Fruit fly (Drosophila melanogaster) whole organism, embryonic: ENCODE measurements around the gene toe.
A peak's percentile ranks its signal among the peaks of the same experiment; 100 is the strongest.

Experiments
- ATbp ChIP-seq: fragments of 200-800 bp; sonication (Bioruptor generic); optimal IDR thresholded peaks from 2 replicates; lab custom pipeline; 2017; ENCODE audit warnings: missing biosample characterization, mild to moderate bottlenecking, missing genetic modification characterization, missing genetic modification reagents
- Aef1 ChIP-seq: fragments of 200-800 bp; sonication (Bioruptor generic); IDR thresholded peaks from 3 replicates; pipeline ENCODE4 v1.3.6; 2022; ENCODE audit warnings: missing biosample characterization, missing genetic modification characterization
- CG1024 ChIP-seq: fragments of 200-800 bp; sonication (Bioruptor generic); IDR thresholded peaks from 2 replicates; pipeline ENCODE4 v1.3.6; 2022; ENCODE audit warnings: missing biosample characterization, missing genetic modification characterization
- CG10274 ChIP-seq: fragments of 200-800 bp; sonication (Bioruptor generic); optimal IDR thresholded peaks from 3 replicates; lab custom pipeline; 2017; ENCODE audit warnings: missing biosample characterization, mild to moderate bottlenecking, missing genetic modification characterization
- CG10565 ChIP-seq: fragments of 200-800 bp; sonication (Bioruptor generic); optimal IDR thresholded peaks from 3 replicates; lab custom pipeline; 2016; ENCODE audit warnings: missing biosample characterization, mild to moderate bottlenecking, missing genetic modification characterization
- CG11723 ChIP-seq: fragments of 200-800 bp; sonication (Bioruptor generic); optimal IDR thresholded peaks from 2 replicates; lab custom pipeline; 2017; ENCODE audit warnings: missing biosample characterization, mild to moderate bottlenecking, missing genetic modification characterization
- CG12155 ChIP-seq: fragments of 200-800 bp; sonication (Bioruptor generic); optimal IDR thresholded peaks from 3 replicates; lab custom pipeline; 2016; ENCODE audit warnings: missing biosample characterization, missing genetic modification characterization
- CG13296 ChIP-seq: fragments of 200-800 bp; sonication (Bioruptor generic); optimal IDR thresholded peaks from 3 replicates; lab custom pipeline; 2018; ENCODE audit warnings: missing biosample characterization, mild to moderate bottlenecking, missing genetic modification characterization
- CG13424 ChIP-seq: fragments of 200-800 bp; sonication (Bioruptor generic); optimal IDR thresholded peaks from 2 replicates; lab custom pipeline; 2019; ENCODE audit warnings: missing biosample characterization, mild to moderate bottlenecking, missing genetic modification characterization, moderate library complexity
- CG15269 ChIP-seq: fragments of 200-800 bp; sonication (Bioruptor generic); optimal IDR thresholded peaks from 2 replicates; lab custom pipeline; 2018; ENCODE audit warnings: missing biosample characterization, mild to moderate bottlenecking, missing genetic modification characterization, moderate library complexity
- CG16815 ChIP-seq: fragments of 200-800 bp; sonication (Bioruptor generic); optimal IDR thresholded peaks from 3 replicates; lab custom pipeline; 2017; ENCODE audit warnings: missing biosample characterization, mild to moderate bottlenecking, missing genetic modification characterization
- CG17802 ChIP-seq: fragments of 200-800 bp; sonication (Bioruptor generic); optimal IDR thresholded peaks from 2 replicates; lab custom pipeline; 2018; ENCODE audit warnings: missing biosample characterization, mild to moderate bottlenecking, missing genetic modification characterization, moderate library complexity
- CG31441 ChIP-seq: fragments of 200-800 bp; sonication (Bioruptor generic); IDR thresholded peaks from 2 replicates; pipeline ENCODE4 v1.3.6; 2022; ENCODE audit warnings: missing biosample characterization, missing genetic modification characterization
- CG32772 ChIP-seq: fragments of 200-800 bp; sonication (Bioruptor generic); IDR thresholded peaks from 2 replicates; pipeline ENCODE4 v1.3.6; 2022; ENCODE audit warnings: missing biosample characterization, missing genetic modification characterization
- CG3281 ChIP-seq: fragments of 200-800 bp; sonication (Bioruptor generic); optimal IDR thresholded peaks from 3 replicates; lab custom pipeline; 2017; ENCODE audit warnings: missing biosample characterization, mild to moderate bottlenecking, missing genetic modification characterization
- CG4360 ChIP-seq: fragments of 200-800 bp; sonication (Bioruptor generic); IDR thresholded peaks from 2 replicates; pipeline ENCODE4 v1.3.6; 2022; ENCODE audit warnings: missing biosample characterization, missing genetic modification characterization
- CG4404 ChIP-seq: fragments of 200-800 bp; sonication (Bioruptor generic); IDR thresholded peaks from 2 replicates; pipeline ENCODE4 v1.3.6; 2022; ENCODE audit warnings: missing biosample characterization, missing genetic modification characterization
- CG4707 ChIP-seq: fragments of 200-800 bp; sonication (Bioruptor generic); optimal IDR thresholded peaks from 2 replicates; lab custom pipeline; 2018; ENCODE audit warnings: missing biosample characterization, mild to moderate bottlenecking, missing genetic modification characterization, moderate library complexity
- CG7556 ChIP-seq: fragments of 200-800 bp; sonication (Bioruptor generic); optimal IDR thresholded peaks from 2 replicates; lab custom pipeline; 2017; ENCODE audit warnings: missing biosample characterization, mild to moderate bottlenecking, missing genetic modification characterization
- CG7839 ChIP-seq: fragments of 200-800 bp; sonication (Bioruptor generic); optimal IDR thresholded peaks from 3 replicates; lab custom pipeline; 2018; ENCODE audit warnings: missing biosample characterization, mild to moderate bottlenecking, missing genetic modification characterization, moderate library complexity
- CG7987 ChIP-seq: fragments of 200-800 bp; sonication (Bioruptor generic); optimal IDR thresholded peaks from 2 replicates; lab custom pipeline; 2018; ENCODE audit warnings: missing biosample characterization, mild to moderate bottlenecking, missing genetic modification characterization, moderate library complexity
- CG9817 ChIP-seq: fragments of 200-800 bp; sonication (Bioruptor generic); optimal IDR thresholded peaks from 2 replicates; lab custom pipeline; 2018; ENCODE audit warnings: missing biosample characterization, mild to moderate bottlenecking, missing genetic modification characterization, moderate library complexity
- Camta ChIP-seq: fragments of 200-800 bp; sonication (Bioruptor generic); optimal IDR thresholded peaks from 2 replicates; lab custom pipeline; 2016; ENCODE audit warnings: missing biosample characterization, missing genetic modification characterization
- CoRest ChIP-seq: fragments of 200-800 bp; sonication (Bioruptor generic); optimal IDR thresholded peaks from 3 replicates; lab custom pipeline; 2018; ENCODE audit warnings: missing biosample characterization, mild to moderate bottlenecking, missing genetic modification characterization, moderate library complexity
- CrebB ChIP-seq: fragments of 200-800 bp; sonication (Bioruptor generic); optimal IDR thresholded peaks from 3 replicates; lab custom pipeline; 2018; ENCODE audit warnings: missing biosample characterization, mild to moderate bottlenecking, missing genetic modification characterization
- Gug ChIP-seq: fragments of 200-800 bp; sonication (Bioruptor generic); IDR thresholded peaks from 4 replicates; pipeline ENCODE4 v1.3.6; 2022; ENCODE audit warnings: missing biosample characterization, missing genetic modification characterization
- Mad ChIP-seq: fragments of 200-800 bp; sonication (Bioruptor generic); optimal IDR thresholded peaks from 2 replicates; lab custom pipeline; 2016; ENCODE audit warnings: missing biosample characterization, missing genetic modification characterization
- Nf-YA ChIP-seq: fragments of 200-800 bp; sonication (Bioruptor generic); IDR thresholded peaks from 2 replicates; pipeline ENCODE4 v1.3.6; 2022; ENCODE audit warnings: missing biosample characterization, missing genetic modification characterization
- Pdp1 ChIP-seq, 2 experiments: fragments of 200-800 bp; sonication (Bioruptor generic); optimal IDR thresholded peaks; 3 replicates each; lab custom pipeline; 2016; ENCODE audit warnings: missing biosample characterization in 2 of 2, missing genetic modification characterization in 2 of 2, mild to moderate bottlenecking in 1 of 2, moderate library complexity in 1 of 2
- Ptx1 ChIP-seq: fragments of 200-800 bp; sonication (Bioruptor generic); IDR thresholded peaks from 2 replicates; pipeline ENCODE4 v1.3.6; 2022; ENCODE audit warnings: missing biosample characterization, missing genetic modification characterization
- Sox100B ChIP-seq: fragments of 200-800 bp; sonication (Bioruptor generic); optimal IDR thresholded peaks from 3 replicates; lab custom pipeline; 2018; ENCODE audit warnings: missing biosample characterization, mild to moderate bottlenecking, missing genetic modification characterization
- az2 ChIP-seq: fragments of 200-800 bp; sonication (Bioruptor generic); optimal IDR thresholded peaks from 3 replicates; lab custom pipeline; 2016; ENCODE audit warnings: missing biosample characterization, missing genetic modification characterization
- bbx ChIP-seq: fragments of 200-800 bp; sonication (Bioruptor generic); IDR thresholded peaks from 2 replicates; pipeline ENCODE4 v1.3.6; 2022; ENCODE audit warnings: missing biosample characterization, missing genetic modification characterization; ENCODE audit not compliant: partially characterized antibody
- ci ChIP-seq: fragments of 200-800 bp; sonication (Bioruptor generic); IDR thresholded peaks from 3 replicates; pipeline ENCODE4 v1.3.6; 2022; ENCODE audit warnings: missing biosample characterization, missing genetic modification characterization
- croc ChIP-seq: fragments of 200-800 bp; sonication (Bioruptor generic); conservative IDR thresholded peaks from 3 replicates; pipeline ENCODE4 v1.3.6; 2022; ENCODE audit warnings: missing biosample characterization, missing genetic modification characterization
- dm ChIP-seq: fragments of 200-800 bp; sonication (Bioruptor generic); optimal IDR thresholded peaks from 3 replicates; lab custom pipeline; 2016; ENCODE audit warnings: missing biosample characterization, missing genetic modification characterization
- eyg ChIP-seq: fragments of 200-800 bp; sonication (Bioruptor generic); optimal IDR thresholded peaks from 3 replicates; lab custom pipeline; 2016; ENCODE audit warnings: missing biosample characterization, missing genetic modification characterization
- insv ChIP-seq, 2 experiments: fragments of 200-800 bp; sonication (Bioruptor generic); optimal IDR thresholded peaks; 3 replicates each; lab custom pipeline; 2016 to 2018; ENCODE audit warnings: missing biosample characterization in 2 of 2, missing genetic modification characterization in 2 of 2
- jing ChIP-seq: fragments of 200-800 bp; sonication (Bioruptor generic); optimal IDR thresholded peaks from 2 replicates; lab custom pipeline; 2018; ENCODE audit warnings: missing biosample characterization, mild to moderate bottlenecking, missing genetic modification characterization
- lilli ChIP-seq: fragments of 200-800 bp; sonication (Bioruptor generic); optimal IDR thresholded peaks from 3 replicates; lab custom pipeline; 2016; ENCODE audit warnings: missing biosample characterization, missing genetic modification characterization
- lov ChIP-seq, 2 experiments: fragments of 200-800 bp in 1 of 2; fragments of >200 bp in 1 of 2; sonication (Bioruptor generic) in 1 of 2; IDR thresholded peaks in 1 of 2; optimal IDR thresholded peaks in 1 of 2; 2 replicates in 1 of 2; 3 replicates in 1 of 2; pipeline versions ENCODE4 v1.3.6 to Lab custom; 2017 to 2022; ENCODE audit warnings: missing biosample characterization in 1 of 2, missing genetic modification characterization in 1 of 2
- nmo ChIP-seq: fragments of 200-800 bp; sonication (Bioruptor generic); optimal IDR thresholded peaks from 2 replicates; lab custom pipeline; 2018; ENCODE audit warnings: missing biosample characterization, mild to moderate bottlenecking, missing genetic modification characterization, moderate library complexity
- pho ChIP-seq: fragments of 200-800 bp; sonication (Bioruptor generic); optimal IDR thresholded peaks from 2 replicates; lab custom pipeline; 2016; ENCODE audit warnings: missing biosample characterization, missing genetic modification characterization
- pum ChIP-seq: fragments of 200-800 bp; sonication (Bioruptor generic); optimal IDR thresholded peaks from 2 replicates; lab custom pipeline; 2016; ENCODE audit warnings: missing biosample characterization, missing genetic modification characterization
- rib ChIP-seq: fragments of 200-800 bp; sonication (Bioruptor generic); IDR thresholded peaks from 2 replicates; pipeline ENCODE4 v1.3.6; 2022; ENCODE audit warnings: missing biosample characterization, missing genetic modification characterization
- run ChIP-seq: fragments of 200-800 bp; sonication (Bioruptor generic); optimal IDR thresholded peaks from 3 replicates; lab custom pipeline; 2018; ENCODE audit warnings: missing biosample characterization, mild to moderate bottlenecking, missing genetic modification characterization
- slbo ChIP-seq: fragments of 200-800 bp; sonication (Bioruptor generic); IDR thresholded peaks from 2 replicates; pipeline ENCODE4 v1.3.6; 2022; ENCODE audit warnings: missing biosample characterization, missing genetic modification characterization
- tin ChIP-seq: fragments of 200-800 bp; sonication (Bioruptor generic); optimal IDR thresholded peaks from 3 replicates; lab custom pipeline; 2016; ENCODE audit warnings: missing biosample characterization, missing genetic modification characterization

The toe gene

dm6 chr3L:12456916-12457662 is 24.6 kb upstream of the toe start (continued):
- TF ChIP-seq Ptx1 (GFP tag; lab: Robert Waterston, UW): peak; percentile 72
- TF ChIP-seq CG17802 (tag; lab: Kevin White, UChicago): peak; percentile 54
- TF ChIP-seq nmo (GFP tag; lab: Kevin White, UChicago): peak; percentile 94
- peak; percentile 64 for TF ChIP-seq run (tag; lab: Kevin White, UChicago)
- peak; percentile 78 for TF ChIP-seq tin (GFP tag; lab: Kevin White, UChicago)
- no peak for TF ChIP-seq CG3281
- TF ChIP-seq insv (GFP tag; optimal IDR thresholded peaks at IDR 0.05; lab: Kevin White, UChicago): no peak
- peak; percentile 47 for TF ChIP-seq CG4707 (GFP tag; lab: Kevin White, UChicago)
- TF ChIP-seq Gug (GFP tag; lab: Robert Waterston, UW): peak; percentile 22; the same call in 1 of the 4 replicates
- TF ChIP-seq ATbp (GFP tag; lab: Kevin White, UChicago): peak; percentile 64
- peak; percentile 49 for TF ChIP-seq pum (GFP tag; lab: Kevin White, UChicago)
- TF ChIP-seq CG10565 (GFP tag; lab: Kevin White, UChicago): peak; percentile 11
- peak; percentile 42 to 54 for TF ChIP-seq Pdp1 (GFP tag; optimal IDR thresholded peaks at IDR 0.05; lab: Kevin White, UChicago)
- TF ChIP-seq dm: peak; percentile 17
- 0 out of 2 replicates have a peak, but pooled peaks have one; percentile 16 for TF ChIP-seq Nf-YA
- TF ChIP-seq Mad (GFP tag; lab: Kevin White, UChicago): peak; percentile 43
- TF ChIP-seq CG10274: peak; percentile 25
- peak; percentile 52 for TF ChIP-seq CG11723
- TF ChIP-seq jing (GFP tag; lab: Kevin White, UChicago): peak; percentile 45
- peak; percentile 88 for TF ChIP-seq CG7556
- peak; percentile 89 for TF ChIP-seq CG13424 (tag; lab: Kevin White, UChicago)
- TF ChIP-seq CG1024 (GFP tag; lab: Robert Waterston, UW): 0 out of 2 replicates have a peak, but pooled peaks have one; percentile 53
- peak; percentile 28; the same call in 2 of the 3 replicates for TF ChIP-seq Aef1 (GFP tag; lab: Robert Waterston, UW)
- peak; percentile 83 for TF ChIP-seq CG16815 (GFP tag; lab: Kevin White, UChicago)
- peak; percentile 69 for TF ChIP-seq Camta (GFP tag; lab: Kevin White, UChicago)
- TF ChIP-seq CG7839 (tag; lab: Kevin White, UChicago): peak; percentile 88
- TF ChIP-seq CG32772 (GFP tag; lab: Robert Waterston, UW): peak; percentile 56
- TF ChIP-seq rib (GFP tag; lab: Robert Waterston, UW): no peak
- TF ChIP-seq CG7987 (GFP tag; lab: Kevin White, UChicago): no peak
- peak; percentile 93 for TF ChIP-seq Sox100B
- TF ChIP-seq az2 (GFP tag; lab: Kevin White, UChicago): peak; percentile 81
- TF ChIP-seq ci (GFP tag; lab: Robert Waterston, UW): no peak
- TF ChIP-seq pho: no peak
- TF ChIP-seq CoRest (tag; lab: Kevin White, UChicago): peak; percentile 92
- TF ChIP-seq CG4404 (GFP tag; lab: Robert Waterston, UW): peak; percentile 64
- peak; percentile 73 for TF ChIP-seq croc (GFP tag; lab: Robert Waterston, UW)
- peak; percentile 37 for TF ChIP-seq eyg (GFP tag; lab: Kevin White, UChicago)
- TF ChIP-seq CG13296 (GFP tag; lab: Kevin White, UChicago): peak; percentile 49
- peak; percentile 31 for TF ChIP-seq CG9817 (tag; lab: Kevin White, UChicago)
- no peak for TF ChIP-seq bbx
- TF ChIP-seq CG12155: peak; percentile 60
- TF ChIP-seq lov (optimal IDR thresholded peaks at IDR 0.05; lab: Kevin White, UChicago): no peak
- 0 out of 3 replicates have a peak, but pooled peaks have one; percentile 60 for TF ChIP-seq lov (GFP tag; IDR thresholded peaks at IDR 0.05; lab: Robert Waterston, UW)
- peak; percentile 53 for TF ChIP-seq lilli
- peak; percentile 10 for TF ChIP-seq CrebB (tag; lab: Kevin White, UChicago)
- TF ChIP-seq slbo (GFP tag; lab: Robert Waterston, UW): peak; percentile 44; the same call in 1 of the 2 replicates
- 0 out of 2 replicates have a peak, but pooled peaks have one; percentile 6 for TF ChIP-seq CG4360 (GFP tag; lab: Robert Waterston, UW)
- peak; percentile 76 for TF ChIP-seq CG15269 (tag; lab: Kevin White, UChicago)
- peak; percentile 98 for TF ChIP-seq CG31441 (GFP tag; lab: Robert Waterston, UW)
